Worm (Caenorhabditis elegans) whole organism, midembryonic: ENCODE data around the gene srx-29.
"Not testable (repeated sequence)": the region's sequence is repeated elsewhere in the genome, so short reads cannot be mapped to it uniquely, and the experiment has no call there.

ENCODE experiments used
- T22C8.4 ChIP-seq: fragments of 200-800 bp; sonication (Bioruptor generic); IDR thresholded peaks from 2 replicates; pipeline ENCODE4 v1.3.6; 2022; ENCODE audit warnings: missing genetic modification characterization, missing compliant biosample characterization
- ref-1 ChIP-seq: fragments of 200-800 bp; sonication (Bioruptor generic); conservative IDR thresholded peaks from 2 replicates; pipeline ENCODE4 v1.3.6; 2022; ENCODE audit warnings: missing genetic modification reagents, missing genetic modification characterization, missing compliant biosample characterization
- ztf-29 ChIP-seq: fragments of 200-800 bp; sonication (Bioruptor generic); IDR thresholded peaks from 2 replicates; pipeline ENCODE4 v1.3.6; 2022; ENCODE audit warnings: missing genetic modification reagents, missing genetic modification characterization, missing compliant biosample characterization

The srx-29 gene

ce11 chrV:15647536-15648085 is 50.4 kb downstream of the srx-29 start, which contains the start of the genes C55A1.7 and C55A1.6:
Gene C55A1.7 (minus strand): TSS chrV:15647636.
Gene C55A1.6 (plus strand): TSS chrV:15648035.
- not testable (repeated sequence) for TF ChIP-seq ref-1 (GFP tag; lab: Robert Waterston, UW); ztf-29; T22C8.4 (GFP tag; lab: Robert Waterston, UW)
